Worm (Caenorhabditis elegans): ENCODE results near the gene R04A9.3.

Gene R04A9.3

ce11 chrX:404597-404996, 24.2 kb upstream of the R04A9.3 start, which contains the start of gene R04A9.1:
R04A9.1 (plus strand) TSS chrX:404897.
- TF ChIP-seq tra-4 (tag; optimal IDR thresholded peaks at IDR 0.05), result no peak
- TF ChIP-seq ets-7 (tag; optimal IDR thresholded peaks at IDR 0.05), result no peak
- TF ChIP-seq sea-1 (GFP tag; conservative IDR thresholded peaks at IDR 0.05), result no peak
- no peak for TF ChIP-seq tbx-37 (GFP tag; conservative IDR thresholded peaks at IDR 0.05)
- no peak for TF ChIP-seq flt-1 (GFP tag; IDR thresholded peaks at IDR 0.05)
- TF ChIP-seq B0310.2 (tag; optimal IDR thresholded peaks at IDR 0.05), result no peak
- TF ChIP-seq ceh-36 (tag; optimal IDR thresholded peaks at IDR 0.05), result no peak
- no peak for TF ChIP-seq F13C5.2 (tag; optimal IDR thresholded peaks at IDR 0.05)
- TF ChIP-seq hmbx-1 (tag; optimal IDR thresholded peaks at IDR 0.05), result no peak

ce11 chrX:402951-403350, 22.5 kb upstream of the R04A9.3 start:
- TF ChIP-seq sea-1 (GFP tag; conservative IDR thresholded peaks at IDR 0.05), result no peak
- no peak for TF ChIP-seq F13C5.2 (tag; optimal IDR thresholded peaks at IDR 0.05)
- no peak for TF ChIP-seq tbx-11 (GFP tag; IDR thresholded peaks at IDR 0.05)
- TF ChIP-seq flt-1 (GFP tag; IDR thresholded peaks at IDR 0.05), result no peak
- no peak for TF ChIP-seq ama-1 (optimal IDR thresholded peaks at IDR 0.05)
- TF ChIP-seq ceh-13 (GFP tag; optimal IDR thresholded peaks at IDR 0.05), result no peak
- TF ChIP-seq ceh-36 (tag; optimal IDR thresholded peaks at IDR 0.05), result no peak
- no peak for TF ChIP-seq aly-1 (tag; optimal IDR thresholded peaks at IDR 0.05)
- TF ChIP-seq tbx-37 (GFP tag; conservative IDR thresholded peaks at IDR 0.05), result no peak
- TF ChIP-seq hnd-1 (tag; optimal IDR thresholded peaks at IDR 0.05), result no peak

ce11 chrX:399535-399934, 19.1 kb upstream of the R04A9.3 start:
- peak; percentile 50; the same call in 1 of the 2 replicates for TF ChIP-seq sea-1 (GFP tag; conservative IDR thresholded peaks at IDR 0.05)
- TF ChIP-seq pes-1 (GFP tag; IDR thresholded peaks at IDR 0.05), result no peak
- no peak for TF ChIP-seq ceh-13 (GFP tag; optimal IDR thresholded peaks at IDR 0.05)

- TF ChIP-seq aly-1 (tag; optimal IDR thresholded peaks at IDR 0.05) (no peak), F13C5.2 (tag; optimal IDR thresholded peaks at IDR 0.05) (no peak), hnd-1 (tag; optimal IDR thresholded peaks at IDR 0.05) (no peak)
These were observed 16.9 kb upstream of the R04A9.3 start, which contains the start of gene R04A9.6 for ce11 chrX:397259-397658. R04A9.6 (plus strand) TSS chrX:397559.

- TF ChIP-seq ama-1 (optimal IDR thresholded peaks at IDR 0.05), result no peak
- no peak for TF ChIP-seq scrt-1 (GFP tag; IDR thresholded peaks at IDR 0.05)
- no peak for TF ChIP-seq B0310.2 (tag; optimal IDR thresholded peaks at IDR 0.05)
- TF ChIP-seq sea-1 (GFP tag; conservative IDR thresholded peaks at IDR 0.05), result no peak
- no peak for TF ChIP-seq pes-1 (GFP tag; IDR thresholded peaks at IDR 0.05)
- no peak for TF ChIP-seq tra-4 (tag; optimal IDR thresholded peaks at IDR 0.05)
These were observed 14.3 kb upstream of the R04A9.3 start, which contains the start of gene R04A9.7 for ce11 chrX:394709-395108. R04A9.7 (minus strand) TSS chrX:394892.

ce11 chrX:390469-390868, 10.1 kb upstream of the R04A9.3 start, which contains the start of gene R04A9.9:
R04A9.9 (minus strand) TSS chrX:390569.
- TF ChIP-seq tbx-37 (GFP tag; conservative IDR thresholded peaks at IDR 0.05), result no peak

ce11 chrX:389566-389965, 9.2 kb upstream of the R04A9.3 start:
- no peak for TF ChIP-seq ama-1 (optimal IDR thresholded peaks at IDR 0.05)
- no peak for TF ChIP-seq pes-1 (GFP tag; IDR thresholded peaks at IDR 0.05)
- TF ChIP-seq ceh-36 (tag; optimal IDR thresholded peaks at IDR 0.05), result no peak
- no peak for TF ChIP-seq ceh-13 (GFP tag; optimal IDR thresholded peaks at IDR 0.05)

ce11 chrX:388728-389127, 8.3 kb upstream of the R04A9.3 start, which contains the start of gene ceh-93:
ceh-93 (minus strand) TSS chrX:388797.
- TF ChIP-seq aly-1 (tag; optimal IDR thresholded peaks at IDR 0.05), result no peak
- TF ChIP-seq tbx-37 (GFP tag; conservative IDR thresholded peaks at IDR 0.05), result no peak
- TF ChIP-seq ceh-13 (GFP tag; optimal IDR thresholded peaks at IDR 0.05), result no peak
- TF ChIP-seq ama-1 (optimal IDR thresholded peaks at IDR 0.05), result no peak
- TF ChIP-seq hmg-4 (GFP tag; optimal IDR thresholded peaks at IDR 0.05), result no peak
- TF ChIP-seq hmbx-1 (tag; optimal IDR thresholded peaks at IDR 0.05), result no peak
- TF ChIP-seq ets-7 (tag; optimal IDR thresholded peaks at IDR 0.05), result no peak
- no peak for TF ChIP-seq tbx-11 (GFP tag; IDR thresholded peaks at IDR 0.05)
- no peak for TF ChIP-seq F13C5.2 (tag; optimal IDR thresholded peaks at IDR 0.05)
- no peak for TF ChIP-seq B0310.2 (tag; optimal IDR thresholded peaks at IDR 0.05)
- TF ChIP-seq pes-1 (GFP tag; IDR thresholded peaks at IDR 0.05), result no peak
- no peak for TF ChIP-seq hnd-1 (tag; optimal IDR thresholded peaks at IDR 0.05)
- TF ChIP-seq flt-1 (GFP tag; IDR thresholded peaks at IDR 0.05), result no peak
- no peak for TF ChIP-seq ceh-36 (tag; optimal IDR thresholded peaks at IDR 0.05)
- no peak for TF ChIP-seq tra-4 (tag; optimal IDR thresholded peaks at IDR 0.05)
- no peak for TF ChIP-seq sea-1 (GFP tag; conservative IDR thresholded peaks at IDR 0.05)
- no peak for TF ChIP-seq scrt-1 (GFP tag; IDR thresholded peaks at IDR 0.05)

ce11 chrX:382692-383091, 2.3 kb upstream of the R04A9.3 start, which contains the start of gene ife-2:
ife-2 (minus strand) TSS chrX:382709.
- no peak for TF ChIP-seq hnd-1 (tag; optimal IDR thresholded peaks at IDR 0.05)
- peak; percentile 57 for TF ChIP-seq hmg-4 (GFP tag; optimal IDR thresholded peaks at IDR 0.05)
- peak; percentile 50 for TF ChIP-seq F13C5.2 (tag; optimal IDR thresholded peaks at IDR 0.05)

Data from whole organism, early embryonic.